Worm (Caenorhabditis elegans) whole organism, early embryonic: ENCODE results near the gene F52D2.6.
A peak's percentile ranks its signal among the peaks of the same experiment; 100 is the strongest.

Experiments
- B0310.2 ChIP-seq: sonication (generic microtip); optimal IDR thresholded peaks from 2 replicates; lab custom pipeline; 2016; ENCODE audit warnings: mild to moderate bottlenecking, missing genetic modification characterization, missing compliant biosample characterization
- F13C5.2 ChIP-seq: sonication (generic microtip); optimal IDR thresholded peaks from 2 replicates; lab custom pipeline; 2017; ENCODE audit warnings: mild to moderate bottlenecking, missing genetic modification characterization, inconsistent platforms, missing compliant biosample characterization
- aly-1 ChIP-seq: sonication (generic microtip); optimal IDR thresholded peaks from 2 replicates; lab custom pipeline; 2016; ENCODE audit warnings: missing genetic modification characterization, missing compliant biosample characterization
- ama-1 ChIP-seq: fragments of 150-350 bp; optimal IDR thresholded peaks from 2 replicates; lab custom pipeline; 2014
- ceh-13 ChIP-seq: fragments of 200-800 bp; sonication (Bioruptor generic); optimal IDR thresholded peaks from 2 replicates; lab custom pipeline; 2018; ENCODE audit warnings: mild to moderate bottlenecking, missing genetic modification characterization, missing compliant biosample characterization
- ceh-36 ChIP-seq: sonication (generic microtip); optimal IDR thresholded peaks from 2 replicates; lab custom pipeline; 2016; ENCODE audit warnings: missing genetic modification characterization, inconsistent platforms, missing compliant biosample characterization
- ets-7 ChIP-seq: sonication (generic microtip); optimal IDR thresholded peaks from 2 replicates; lab custom pipeline; 2016; ENCODE audit warnings: missing genotype, missing genetic modification characterization, missing compliant biosample characterization
- flt-1 ChIP-seq: fragments of 200-800 bp; sonication (Bioruptor generic); IDR thresholded peaks from 2 replicates; pipeline ENCODE4 v1.3.6; 2022; ENCODE audit warnings: missing genetic modification characterization, missing compliant biosample characterization
- hmbx-1 ChIP-seq: sonication (generic microtip); optimal IDR thresholded peaks from 2 replicates; lab custom pipeline; 2016; ENCODE audit warnings: mild to moderate bottlenecking, missing genetic modification characterization, missing compliant biosample characterization
- hmg-4 ChIP-seq: fragments of 200-800 bp; sonication (Bioruptor generic); optimal IDR thresholded peaks from 2 replicates; lab custom pipeline; 2018; ENCODE audit warnings: mild to moderate bottlenecking, missing genetic modification characterization, missing compliant biosample characterization
- hnd-1 ChIP-seq: sonication (generic microtip); optimal IDR thresholded peaks from 2 replicates; lab custom pipeline; 2016; ENCODE audit warnings: missing genetic modification characterization, missing compliant biosample characterization
- pes-1 ChIP-seq: fragments of 200-800 bp; sonication (Bioruptor generic); IDR thresholded peaks from 2 replicates; pipeline ENCODE4 v1.3.6; 2022; ENCODE audit warnings: missing genetic modification reagents, missing genetic modification characterization, missing compliant biosample characterization
- scrt-1 ChIP-seq: fragments of 200-800 bp; sonication (Bioruptor generic); IDR thresholded peaks from 2 replicates; pipeline ENCODE4 v1.3.6; 2022; ENCODE audit warnings: missing genetic modification characterization, missing compliant biosample characterization
- sea-1 ChIP-seq: fragments of 200-800 bp; sonication (Bioruptor generic); conservative IDR thresholded peaks from 2 replicates; pipeline ENCODE4 v1.3.6; 2022; ENCODE audit warnings: missing genetic modification characterization, missing compliant biosample characterization
- tbx-11 ChIP-seq: fragments of 200-800 bp; sonication (Bioruptor generic); IDR thresholded peaks from 2 replicates; pipeline ENCODE4 v1.3.6; 2022; ENCODE audit warnings: missing genetic modification characterization, missing compliant biosample characterization
- tbx-37 ChIP-seq: fragments of 200-800 bp; sonication (Bioruptor generic); conservative IDR thresholded peaks from 2 replicates; pipeline ENCODE4 v1.3.6; 2022; ENCODE audit warnings: missing genetic modification reagents, missing genetic modification characterization, missing compliant biosample characterization
- tra-4 ChIP-seq: sonication (generic microtip); optimal IDR thresholded peaks from 2 replicates; lab custom pipeline; 2017; ENCODE audit warnings: missing genetic modification characterization, missing compliant biosample characterization

F52D2.6 gene

DNA sequence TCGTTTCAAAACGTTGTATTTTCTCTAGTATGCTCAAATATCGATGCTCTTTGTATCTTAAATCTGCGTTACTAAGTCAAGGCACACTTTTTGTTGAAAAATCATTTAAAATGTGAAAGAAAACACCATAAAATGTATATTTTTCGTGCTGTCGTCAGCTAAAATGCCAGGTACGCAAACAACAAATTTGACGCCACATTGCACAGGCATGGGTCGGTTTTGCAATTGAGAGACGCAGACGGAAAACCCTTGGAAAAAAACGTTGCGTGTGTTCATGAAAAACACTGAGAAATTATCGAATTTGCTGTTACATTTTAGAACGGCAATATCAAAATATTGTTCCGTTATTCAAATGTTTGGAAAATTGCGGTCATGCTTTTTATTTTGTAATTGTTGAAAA lies 11.0 kb upstream of the F52D2.6 start:
- TF ChIP-seq ets-7 (tag; lab: Kevin White, UChicago) (no peak), F13C5.2 (tag; lab: Kevin White, UChicago) (peak; percentile 29)

DNA sequence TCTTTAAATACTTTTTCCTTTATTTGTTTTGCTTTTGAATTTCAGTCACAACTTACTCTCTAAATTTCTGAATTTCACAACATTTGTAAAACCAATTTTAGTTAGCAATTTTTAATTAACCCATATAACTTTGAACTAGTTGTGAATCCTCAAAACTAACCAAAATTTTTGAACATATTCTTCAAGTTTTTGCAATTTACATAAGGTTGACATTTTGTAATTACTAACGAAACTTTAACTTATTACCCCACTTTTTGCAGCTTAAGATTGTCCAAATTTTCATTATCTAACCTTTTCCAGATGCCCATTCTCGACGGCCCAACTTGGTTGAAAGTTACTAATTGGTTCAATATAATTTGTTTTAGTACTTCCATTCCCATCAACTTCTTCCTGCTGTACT lies 6.2 kb upstream of the F52D2.6 start, which contains the start of gene str-79:
TSS of gene str-79 (plus strand) at position 301 of the 400 bp plus-strand sequence.
- no peak for TF ChIP-seq hmbx-1
- no peak for TF ChIP-seq sea-1 (GFP tag; lab: Robert Waterston, UW)
- TF ChIP-seq ceh-13 = no peak
- no peak for TF ChIP-seq tbx-37 (GFP tag; lab: Robert Waterston, UW)
- TF ChIP-seq ceh-36 (tag; lab: Kevin White, UChicago) = no peak
- TF ChIP-seq ets-7 (tag; lab: Kevin White, UChicago) = no peak
- TF ChIP-seq B0310.2 (tag; lab: Kevin White, UChicago) = no peak
- TF ChIP-seq hmg-4 (GFP tag; lab: Kevin White, UChicago) = no peak

DNA sequence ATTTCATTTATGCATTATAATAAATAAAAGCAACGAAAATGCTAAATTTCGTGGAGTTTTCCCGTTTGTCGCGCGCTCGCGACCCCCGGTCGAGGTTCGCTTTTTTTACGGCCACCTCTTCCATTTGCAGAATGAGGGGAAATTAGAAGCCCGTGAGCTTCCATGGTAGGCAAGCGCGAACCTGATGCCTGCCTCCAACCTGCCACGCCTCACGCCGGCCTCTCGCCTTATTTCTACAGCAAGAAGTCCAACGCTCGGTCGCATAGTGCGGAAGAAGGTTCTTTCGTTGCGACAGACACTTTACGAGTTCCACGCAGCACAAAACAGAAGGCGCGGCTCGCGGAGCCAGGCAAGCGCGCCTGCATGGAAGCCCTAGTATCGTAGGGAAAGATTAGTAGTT lies 4.1 kb upstream of the F52D2.6 start:
- TF ChIP-seq tra-4 (tag; lab: Kevin White, UChicago) (no peak), hnd-1 (tag; lab: Kevin White, UChicago) (no peak), B0310.2 (tag; lab: Kevin White, UChicago) (no peak), hmbx-1 (no peak), scrt-1 (no peak), tbx-37 (GFP tag; lab: Robert Waterston, UW) (no peak), ceh-36 (tag; lab: Kevin White, UChicago) (no peak), aly-1 (tag; lab: Kevin White, UChicago) (no peak), F13C5.2 (tag; lab: Kevin White, UChicago) (no peak), ceh-13 (no peak), pes-1 (GFP tag; lab: Robert Waterston, UW) (no peak), sea-1 (GFP tag; lab: Robert Waterston, UW) (no peak)

DNA sequence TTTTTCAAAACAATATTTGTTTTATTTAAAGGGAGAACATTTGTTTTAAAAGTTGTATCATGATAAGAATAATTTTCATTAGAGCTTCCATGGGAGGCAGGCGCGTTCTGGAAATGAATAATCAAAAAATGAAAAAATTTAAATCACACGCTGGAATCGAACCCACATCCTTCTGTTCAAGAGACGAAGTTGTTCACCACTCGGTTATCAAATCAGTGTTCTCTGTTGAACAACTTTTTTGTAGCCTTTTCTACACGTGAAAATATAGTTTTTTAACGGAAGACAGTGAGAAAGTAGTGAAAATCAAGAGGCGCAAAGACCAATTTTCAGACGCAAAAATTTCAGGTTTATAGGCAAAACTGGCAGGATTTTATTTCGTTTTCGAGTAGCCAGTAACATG lies 3.0 kb upstream of the F52D2.6 start:
- no peak for TF ChIP-seq B0310.2 (tag; lab: Kevin White, UChicago)
- TF ChIP-seq ets-7 (tag; lab: Kevin White, UChicago) = no peak
- no peak for TF ChIP-seq ceh-36 (tag; lab: Kevin White, UChicago)
- no peak for TF ChIP-seq aly-1 (tag; lab: Kevin White, UChicago)
- TF ChIP-seq hmbx-1 = no peak
- no peak for TF ChIP-seq tbx-37 (GFP tag; lab: Robert Waterston, UW)
- TF ChIP-seq sea-1 (GFP tag; lab: Robert Waterston, UW) = no peak
- no peak for TF ChIP-seq pes-1 (GFP tag; lab: Robert Waterston, UW)
- TF ChIP-seq tbx-11 (GFP tag; lab: Robert Waterston, UW) = no peak
- no peak for TF ChIP-seq hmg-4 (GFP tag; lab: Kevin White, UChicago)
- no peak for TF ChIP-seq scrt-1
- no peak for TF ChIP-seq flt-1 (GFP tag; lab: Robert Waterston, UW)

DNA sequence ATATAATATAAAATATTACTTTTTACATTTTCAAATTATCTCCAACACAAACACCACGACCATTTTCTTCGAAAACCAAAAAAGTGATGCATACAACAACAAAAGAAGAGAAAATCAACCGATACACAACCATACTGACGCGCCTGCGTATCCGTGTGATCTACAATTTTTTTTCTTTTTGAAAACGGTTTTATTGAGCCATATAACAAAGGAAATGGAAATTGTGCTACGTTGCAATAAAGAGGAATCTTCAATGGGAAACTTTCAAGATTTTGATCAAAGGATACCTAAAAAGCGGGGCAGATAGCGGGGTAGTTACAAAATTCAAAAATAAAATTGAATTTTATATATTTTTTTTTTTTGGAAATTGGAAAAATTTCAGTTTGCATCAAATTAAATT lies 1.1 kb upstream of the F52D2.6 start, which contains the start of gene F52D2.5:
TSS of gene F52D2.5 (minus strand) at position 101 of the 400 bp plus-strand sequence.
- no peak for TF ChIP-seq ets-7 (tag; lab: Kevin White, UChicago)
- no peak for TF ChIP-seq tbx-37 (GFP tag; lab: Robert Waterston, UW)
- TF ChIP-seq pes-1 (GFP tag; lab: Robert Waterston, UW) = no peak
- no peak for TF ChIP-seq sea-1 (GFP tag; lab: Robert Waterston, UW)
- no peak for TF ChIP-seq hnd-1 (tag; lab: Kevin White, UChicago)
- no peak for TF ChIP-seq ceh-13
- no peak for TF ChIP-seq ceh-36 (tag; lab: Kevin White, UChicago)
- TF ChIP-seq scrt-1 = no peak
- no peak for TF ChIP-seq hmbx-1
- no peak for TF ChIP-seq tbx-11 (GFP tag; lab: Robert Waterston, UW)
- no peak for TF ChIP-seq ama-1 (lab: Kevin White, UChicago)
- no peak for TF ChIP-seq B0310.2 (tag; lab: Kevin White, UChicago)
- no peak for TF ChIP-seq hmg-4 (GFP tag; lab: Kevin White, UChicago)
- TF ChIP-seq tra-4 (tag; lab: Kevin White, UChicago) = no peak
- TF ChIP-seq flt-1 (GFP tag; lab: Robert Waterston, UW) = no peak
- TF ChIP-seq aly-1 (tag; lab: Kevin White, UChicago) = no peak

DNA sequence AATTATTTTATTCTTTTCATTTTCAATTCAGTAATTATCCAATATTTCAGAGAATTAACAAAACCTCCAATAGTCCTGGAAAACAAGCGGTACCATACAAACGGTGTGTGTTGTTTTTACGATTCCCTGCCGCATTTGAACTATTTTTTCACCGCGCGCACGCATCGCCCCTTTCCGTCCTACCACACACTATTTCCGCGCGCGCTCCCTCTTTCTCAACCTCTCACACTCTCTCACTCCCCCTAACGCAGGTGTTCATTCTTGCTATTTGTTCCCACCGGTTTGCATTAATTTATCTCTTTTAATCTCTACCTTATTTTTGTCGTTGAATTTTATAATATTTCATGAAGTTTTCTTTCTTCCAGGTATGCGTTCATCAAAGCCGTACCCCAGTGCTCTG lies 1.9 kb downstream of the F52D2.6 start, which contains the start of gene F52D2.12:
TSS of gene F52D2.12 (plus strand) at position 307 of the 400 bp plus-strand sequence.
- TF ChIP-seq hnd-1 (tag; lab: Kevin White, UChicago) (no peak), ceh-13 (no peak), tra-4 (tag; lab: Kevin White, UChicago) (no peak), flt-1 (GFP tag; lab: Robert Waterston, UW) (no peak), B0310.2 (tag; lab: Kevin White, UChicago) (no peak), tbx-11 (GFP tag; lab: Robert Waterston, UW) (no peak), tbx-37 (GFP tag; lab: Robert Waterston, UW) (no peak), ceh-36 (tag; lab: Kevin White, UChicago) (no peak), ama-1 (lab: Kevin White, UChicago) (no peak), hmbx-1 (no peak), scrt-1 (no peak), aly-1 (tag; lab: Kevin White, UChicago) (no peak), pes-1 (GFP tag; lab: Robert Waterston, UW) (no peak), hmg-4 (GFP tag; lab: Kevin White, UChicago) (no peak), F13C5.2 (tag; lab: Kevin White, UChicago) (no peak), ets-7 (tag; lab: Kevin White, UChicago) (no peak), sea-1 (GFP tag; lab: Robert Waterston, UW) (no peak)

DNA sequence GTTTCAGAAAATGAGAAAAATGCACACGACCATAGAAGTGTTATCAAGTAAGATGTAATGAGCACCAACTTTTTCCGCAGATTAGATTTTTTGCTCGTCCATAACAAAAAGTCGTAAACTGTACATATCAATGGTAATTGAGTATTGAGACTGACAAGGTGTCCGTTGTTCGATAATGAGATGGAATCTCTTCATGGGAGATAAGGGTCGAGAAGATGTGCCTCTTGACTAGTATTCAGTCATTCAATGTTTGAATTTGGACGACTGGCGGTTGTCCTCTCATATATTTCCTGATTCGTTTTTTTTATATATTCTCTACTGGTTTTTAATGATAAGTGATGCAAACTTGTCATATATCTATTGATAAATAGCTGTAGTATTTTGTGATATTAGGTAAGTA lies 5.9 kb downstream of the F52D2.6 start:
- TF ChIP-seq sea-1 (GFP tag; lab: Robert Waterston, UW) (no peak), tra-4 (tag; lab: Kevin White, UChicago) (no peak), pes-1 (GFP tag; lab: Robert Waterston, UW) (no peak), F13C5.2 (tag; lab: Kevin White, UChicago) (no peak), flt-1 (GFP tag; lab: Robert Waterston, UW) (no peak)
